Worm (Caenorhabditis elegans) whole organism, dauer: ENCODE measurements around the gene F16G10.6.

ENCODE experiments used
- unc-62 ChIP-seq: sonication (generic microtip); optimal IDR thresholded peaks from 2 replicates; lab custom pipeline; 2017; ENCODE audit warnings: missing biosample characterization, missing genetic modification reagents, missing genetic modification characterization

The F16G10.6 gene

ce11 chrII:2385495-2385894 lies 7.8 kb upstream of the F16G10.6 start, which contains the start of gene F16G10.9:
Gene F16G10.9, minus strand, starts transcription at chrII:2385595.
- no peak for TF ChIP-seq unc-62

- no peak for TF ChIP-seq unc-62
Observed at ce11 chrII:2383334-2383733, 5.7 kb upstream of the F16G10.6 start, which contains the start of gene F16G10.8. Gene F16G10.8, minus strand, starts transcription at chrII:2383434.

DNA sequence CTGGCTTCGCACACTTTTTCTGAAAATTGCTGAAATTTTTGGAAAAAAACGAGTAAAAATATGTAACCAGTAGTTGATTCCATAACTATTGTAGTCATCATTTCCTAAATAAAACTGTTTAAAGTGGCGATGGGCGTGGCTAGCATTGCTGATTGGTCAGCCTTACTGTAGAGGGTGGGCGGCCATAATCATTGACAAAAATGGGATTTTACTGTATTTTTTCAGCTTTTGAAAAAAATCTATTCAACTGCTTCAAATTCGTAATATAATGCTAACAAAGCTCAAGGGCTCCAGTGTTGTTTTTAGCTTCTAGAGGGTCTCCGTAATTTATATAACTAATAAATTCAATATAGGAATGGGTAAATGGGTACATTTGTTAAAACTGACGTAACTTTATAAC lies 2.5 kb upstream of the F16G10.6 start, which contains the start of gene F16G10.7:
F16G10.7 (minus strand) TSS at position 101 of the 400 bp plus-strand sequence.
- TF ChIP-seq unc-62 = no peak

DNA sequence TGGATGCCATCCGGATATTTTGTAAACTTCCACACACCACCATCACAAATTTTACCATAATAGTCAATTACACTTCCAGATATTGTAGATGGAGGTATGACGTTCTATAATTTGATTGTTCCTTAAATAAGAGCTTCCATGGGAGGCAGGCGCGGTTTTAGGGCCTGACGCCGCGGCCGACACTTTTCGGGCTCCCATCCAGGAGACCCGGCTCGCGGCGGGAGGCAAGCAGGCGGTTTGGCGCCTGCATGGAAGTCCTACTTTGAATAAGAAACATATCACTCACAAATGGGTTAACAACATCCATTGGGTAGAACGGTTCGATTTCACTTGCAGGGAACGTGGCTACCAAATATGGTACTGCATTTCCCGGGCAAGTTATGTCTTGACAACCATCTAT lies 2.0 kb upstream of the F16G10.6 start:
- no peak for TF ChIP-seq unc-62

ce11 chrII:2378465-2379009 lies 886 bp upstream of the F16G10.6 start:
- TF ChIP-seq unc-62 = no peak

DNA sequence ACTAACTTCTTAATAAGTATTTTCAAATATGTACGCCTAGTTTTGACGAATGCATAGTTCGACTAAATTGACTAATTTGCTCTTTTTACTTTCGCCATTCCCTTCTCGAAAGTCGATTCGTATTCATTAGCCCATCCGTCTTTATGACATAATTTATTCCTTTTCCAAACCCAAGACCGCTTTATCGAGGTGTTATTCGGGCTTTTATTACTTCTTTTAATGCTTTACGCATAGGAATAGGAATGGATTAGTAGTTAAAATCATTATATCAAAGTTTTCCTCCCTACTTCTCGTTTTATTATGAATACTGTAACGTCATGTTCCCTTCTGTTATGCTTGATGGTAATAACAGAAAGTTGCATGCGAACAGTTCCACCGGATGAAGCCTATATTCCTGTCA lies 2.7 kb downstream of the F16G10.6 start, which contains the start of gene F16G10.2:
F16G10.2 (plus strand) TSS at position 301 of the 400 bp plus-strand sequence.
- TF ChIP-seq unc-62 = no peak

ce11 chrII:2372090-2372489 lies 5.6 kb downstream of the F16G10.6 start, which contains the start of gene F16G10.3:
Gene F16G10.3, plus strand, starts transcription at chrII:2372390.
- no peak for TF ChIP-seq unc-62

DNA sequence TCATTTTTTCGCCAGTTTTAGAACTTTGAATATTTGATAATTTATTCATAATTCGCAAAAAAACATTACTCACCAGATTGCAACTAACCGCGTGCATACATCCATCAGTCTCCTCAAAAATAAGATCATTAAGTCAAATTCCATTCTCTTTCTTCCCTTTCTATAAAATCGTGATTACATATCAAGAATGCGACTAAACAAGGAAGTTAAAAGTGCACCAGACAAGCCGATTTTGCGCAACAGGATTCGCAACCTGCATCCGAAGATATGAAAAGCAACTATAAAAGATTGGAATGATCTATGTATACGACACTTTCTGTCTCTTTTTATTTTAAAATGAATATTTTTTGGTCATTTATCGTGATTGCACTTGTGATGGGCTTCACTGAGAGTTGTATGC lies 8.7 kb downstream of the F16G10.6 start, which contains the start of gene hpo-25:
hpo-25 (plus strand) TSS at position 301 of the 400 bp plus-strand sequence.
- TF ChIP-seq unc-62 = no peak

ce11 chrII:2366623-2367365 lies 10.9 kb downstream of the F16G10.6 start, which contains the start of the genes F43C11.12 and F16G10.5:
Gene F43C11.12, minus strand, starts transcription at chrII:2366723.
Gene F16G10.5, plus strand, starts transcription at chrII:2367315.
- TF ChIP-seq unc-62 = no peak

DNA sequence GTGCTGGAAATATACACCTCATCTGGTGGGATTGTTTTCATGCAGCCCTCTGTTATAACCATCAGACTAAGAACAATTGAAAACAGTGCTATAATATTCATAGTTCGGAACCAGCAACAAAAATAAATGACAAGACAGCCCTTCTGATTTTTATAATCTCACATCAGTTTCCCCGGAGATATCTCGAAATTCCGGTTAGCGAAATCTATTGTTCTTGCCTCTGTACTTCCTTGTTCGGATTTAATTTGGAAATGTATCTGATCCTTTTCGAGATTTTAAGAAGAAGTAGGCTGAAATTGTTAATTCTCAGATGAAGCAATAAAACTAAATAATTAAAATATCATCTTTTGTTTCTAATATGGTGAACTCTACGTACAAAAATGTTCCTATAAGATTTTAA lies 14.0 kb downstream of the F16G10.6 start, which contains the start of gene F43C11.11:
F43C11.11 (minus strand) TSS at position 101 of the 400 bp plus-strand sequence.
- TF ChIP-seq unc-62 = no peak

ce11 chrII:2359965-2360364 lies 17.7 kb downstream of the F16G10.6 start, which contains the start of gene F43C11.16:
Gene F43C11.16, minus strand, starts transcription at chrII:2360065.
- no peak for TF ChIP-seq unc-62

- no peak for TF ChIP-seq unc-62
Observed at ce11 chrII:2356795-2357194, 20.9 kb downstream of the F16G10.6 start, which contains the start of gene F43C11.1. Gene F43C11.1, plus strand, starts transcription at chrII:2357095.

- no peak for TF ChIP-seq unc-62
Observed at ce11 chrII:2354476-2354875, 23.2 kb downstream of the F16G10.6 start, which contains the start of gene F43C11.2. Gene F43C11.2, plus strand, starts transcription at chrII:2354776.

- TF ChIP-seq unc-62 = no peak
Observed at ce11 chrII:2353012-2353411, 24.6 kb downstream of the F16G10.6 start, which contains the start of gene F43C11.3. Gene F43C11.3, plus strand, starts transcription at chrII:2353312.

DNA sequence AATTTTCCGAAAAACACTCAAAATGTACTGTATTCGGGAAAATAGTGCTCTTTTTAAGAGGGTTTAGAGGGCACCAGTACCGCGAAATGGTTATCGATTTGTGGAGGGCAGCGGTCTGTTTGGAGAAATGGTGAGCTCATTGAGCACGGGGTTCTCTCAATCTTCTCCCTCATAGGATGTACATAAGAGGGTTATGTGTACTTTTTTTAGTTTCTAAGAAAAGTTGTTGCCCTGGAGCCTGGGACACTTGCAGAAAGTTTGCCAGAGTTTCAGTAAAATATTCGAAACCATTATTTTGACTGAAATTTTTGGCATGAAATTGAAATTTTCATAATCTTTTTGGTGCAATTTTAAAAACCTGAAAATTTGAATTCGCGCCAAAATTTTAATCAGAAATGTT lies 25.1 kb downstream of the F16G10.6 start, which contains the start of gene F43C11.10:
F43C11.10 (minus strand) TSS at position 101 of the 400 bp plus-strand sequence.
- no peak for TF ChIP-seq unc-62

ce11 chrII:2346672-2347071 lies 31.0 kb downstream of the F16G10.6 start, which contains the start of gene F43C11.4:
Gene F43C11.4, plus strand, starts transcription at chrII:2346972.
- TF ChIP-seq unc-62 = no peak

ce11 chrII:2342004-2342479 lies 35.6 kb downstream of the F16G10.6 start, which contains the start of gene F43C11.6:
Gene F43C11.6, plus strand, starts transcription at chrII:2342429.
- TF ChIP-seq unc-62 = no peak
